Worm (Caenorhabditis elegans): ENCODE results near the gene F44E7.5.

DNA sequence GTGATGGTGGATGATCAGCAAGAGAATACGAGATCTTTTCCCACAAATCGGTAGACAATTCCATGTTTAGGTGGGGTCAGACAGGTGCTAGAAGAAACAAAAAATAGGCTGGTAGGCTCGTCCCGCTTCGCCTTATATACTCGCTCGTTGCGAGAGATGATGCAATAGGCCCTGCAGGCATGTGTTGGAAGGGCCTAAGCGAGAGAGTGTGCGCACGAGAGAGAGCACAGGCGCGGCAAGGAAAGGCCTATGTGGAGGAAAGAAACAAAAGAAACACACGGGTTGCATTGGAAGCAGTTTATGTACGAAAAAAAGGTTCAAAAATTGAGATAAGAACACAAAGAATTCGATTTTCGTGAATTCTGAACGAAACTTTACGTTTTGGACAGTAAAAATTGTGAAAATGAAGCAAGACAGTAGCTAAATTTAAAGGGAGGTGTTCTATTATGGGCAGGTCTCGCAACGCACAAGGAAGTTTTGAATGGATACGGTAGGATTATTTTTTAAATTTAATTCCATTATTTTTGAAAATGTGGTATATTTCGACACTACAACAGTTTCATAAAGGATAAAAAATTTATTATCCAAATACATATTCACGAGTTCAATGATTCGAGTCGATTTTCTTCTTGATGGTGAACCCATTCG is at the start of gene F44E7.5:
- TF ChIP-seq set-16 (GFP tag; IDR thresholded peaks at IDR 0.05) (no peak), unc-62 (GFP tag; optimal IDR thresholded peaks at IDR 0.05 in 1 of 2) (peak in 1 of 2 experiments; percentile 23), unc-62 (tag; optimal IDR thresholded peaks at IDR 0.05) (no peak)

All from whole organism, L4 larva.